Worm (Caenorhabditis elegans) whole organism, L3 larva: ENCODE results near the gene B0334.13.
"Not testable (repeated sequence)": the region's sequence is repeated elsewhere in the genome, so short reads cannot be mapped to it uniquely, and the experiment has no call there.

Experiments used
- ama-1 ChIP-seq: fragments of 150-350 bp; optimal IDR thresholded peaks from 2 replicates; lab custom pipeline; 2018
- ceh-9 ChIP-seq: sonication (generic microtip); optimal IDR thresholded peaks from 2 replicates; lab custom pipeline; 2018; ENCODE audit warnings: missing biosample characterization, missing genetic modification characterization
- egl-27 ChIP-seq: sonication (generic microtip); optimal IDR thresholded peaks from 4 replicates; lab custom pipeline; 2017; ENCODE audit warnings: missing biosample characterization, missing genetic modification reagents, missing genetic modification characterization
- jun-1 ChIP-seq: fragments of 150-350 bp; optimal IDR thresholded peaks from 2 replicates; lab custom pipeline; 2014; ENCODE audit warnings: missing biosample characterization, missing genetic modification reagents, missing genetic modification characterization
- mdl-1 ChIP-seq: fragments of 150-350 bp; optimal IDR thresholded peaks from 2 replicates; lab custom pipeline; 2014; ENCODE audit warnings: missing biosample characterization, missing genetic modification characterization
- tbx-2 ChIP-seq: sonication (generic microtip); optimal IDR thresholded peaks from 2 replicates; lab custom pipeline; 2016; ENCODE audit warnings: mild to moderate bottlenecking, missing genetic modification characterization, missing compliant biosample characterization
- unc-39 ChIP-seq: sonication (generic microtip); optimal IDR thresholded peaks from 4 replicates; lab custom pipeline; 2017; ENCODE audit warnings: missing biosample characterization, missing genetic modification characterization
- unc-62 ChIP-seq: fragments of 150-350 bp; sonication (generic microtip); optimal IDR thresholded peaks from 4 replicates; lab custom pipeline; 2014; ENCODE audit warnings: missing biosample characterization, missing genetic modification reagents, missing genetic modification characterization
- zag-1 ChIP-seq: fragments of 150-350 bp; optimal IDR thresholded peaks from 2 replicates; lab custom pipeline; 2014; ENCODE audit warnings: missing biosample characterization, missing genetic modification characterization
- ztf-11 ChIP-seq: fragments of 150-350 bp; optimal IDR thresholded peaks from 2 replicates; lab custom pipeline; 2014; ENCODE audit warnings: missing biosample characterization, missing genetic modification characterization
- ztf-4 ChIP-seq: fragments of 150-350 bp; optimal IDR thresholded peaks from 2 replicates; lab custom pipeline; 2014; ENCODE audit warnings: missing biosample characterization, missing genetic modification characterization

DNA sequence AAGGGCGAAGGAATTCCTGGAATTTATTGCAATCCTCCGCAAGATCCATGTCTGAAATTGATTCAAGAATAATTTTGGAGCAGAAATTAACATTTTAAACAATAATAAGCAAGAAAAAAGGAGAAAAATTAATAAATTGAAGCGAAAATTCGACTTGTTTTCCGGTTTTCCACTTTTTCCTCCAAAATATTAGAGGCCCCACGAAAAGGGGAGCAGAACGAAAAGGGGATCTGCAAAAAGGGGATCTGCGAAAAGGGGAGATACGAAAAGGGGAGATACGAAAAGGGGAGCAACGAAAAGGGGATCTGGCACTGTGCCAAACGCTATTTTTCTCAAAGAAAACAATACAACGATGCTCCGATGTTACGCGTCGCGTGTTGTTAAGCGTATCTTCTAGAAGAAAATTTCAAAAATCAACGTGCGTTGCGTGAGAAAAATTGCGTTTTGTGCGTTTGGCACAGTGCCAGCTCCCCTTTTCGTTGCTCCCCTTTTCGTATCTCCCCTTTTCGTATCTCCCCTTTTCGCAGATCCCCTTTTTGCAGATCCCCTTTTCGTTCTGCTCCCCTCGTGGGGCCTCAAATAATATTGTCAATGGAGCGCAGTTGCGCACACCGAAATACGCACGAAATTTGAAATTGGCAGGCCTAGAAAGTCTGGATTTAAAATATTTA is 46.5 kb downstream of the B0334.13 start, which contains the start of gene Y62F5A.12:
- peak; percentile 47 for TF ChIP-seq tbx-2 (tag; lab: Kevin White, UChicago)
- TF ChIP-seq unc-62 (GFP tag; lab: Kevin White, UChicago); ztf-11 (tag; lab: Kevin White, UChicago); zag-1 (tag; lab: Kevin White, UChicago); egl-27 (tag; lab: Kevin White, UChicago); ama-1 (lab: Kevin White, UChicago); ceh-9 (tag; lab: Kevin White, UChicago); unc-39 (tag; lab: Kevin White, UChicago); mdl-1 (tag; lab: Kevin White, UChicago): not testable (repeated sequence)
- TF ChIP-seq jun-1 (tag; lab: Kevin White, UChicago) = peak; percentile 77
- TF ChIP-seq ztf-4 (tag; lab: Kevin White, UChicago) = peak; percentile 18
